Worm (Caenorhabditis elegans): ENCODE measurements around the gene spp-8.

DNA sequence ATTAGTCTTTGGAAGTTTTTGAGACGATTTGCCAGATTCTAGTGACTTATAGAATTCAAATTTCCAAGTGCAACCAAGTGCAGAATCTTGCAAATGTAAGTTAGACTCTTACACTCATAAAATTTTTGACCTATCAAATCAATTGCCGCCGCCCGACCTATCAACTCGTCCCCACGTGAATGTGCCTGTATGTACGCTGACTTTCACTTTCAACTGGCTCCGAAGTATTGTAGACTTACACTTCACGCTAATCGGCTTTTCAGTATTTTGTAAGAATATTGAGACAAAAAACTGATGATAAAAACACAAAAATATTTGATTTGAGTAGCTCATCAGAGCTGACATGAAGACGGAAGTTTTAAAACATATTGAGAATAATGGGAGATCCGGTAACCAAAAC is 51.3 kb downstream of the spp-8 start:
- TF ChIP-seq sup-37 (GFP tag; optimal IDR thresholded peaks at IDR 0.05) (no peak), snpc-4 (tag; optimal IDR thresholded peaks at IDR 0.05) (no peak), nhr-28 (tag; optimal IDR thresholded peaks at IDR 0.05) (no peak), ceh-90 (tag; optimal IDR thresholded peaks at IDR 0.05) (no peak), nhr-11 (tag; optimal IDR thresholded peaks at IDR 0.05) (no peak), unc-62 (GFP tag; optimal IDR thresholded peaks at IDR 0.05) (no peak)

Measured in whole organism, L1 larva.